Worm (Caenorhabditis elegans) whole organism, L2 larva: ENCODE measurements around the gene C14B1.2.

Experiments
- aly-2 ChIP-seq: fragments of 150-350 bp; optimal IDR thresholded peaks from 2 replicates; lab custom pipeline; 2014; ENCODE audit warnings: missing biosample characterization, missing genetic modification characterization
- ama-1 ChIP-seq: fragments of 150-350 bp; optimal IDR thresholded peaks from 2 replicates; lab custom pipeline; 2018; ENCODE audit warnings: inconsistent platforms
- blmp-1 ChIP-seq: sonication (generic microtip); optimal IDR thresholded peaks from 2 replicates; lab custom pipeline; 2017; ENCODE audit warnings: missing genetic modification characterization, mild to moderate bottlenecking, missing compliant biosample characterization, antibody characterized with exemption, moderate library complexity; ENCODE audit not compliant: insufficient read depth
- crh-2 ChIP-seq: sonication (generic microtip); optimal IDR thresholded peaks from 2 replicates; lab custom pipeline; 2017; ENCODE audit warnings: missing biosample characterization, missing genetic modification characterization
- elt-3 ChIP-seq: sonication (generic microtip); optimal IDR thresholded peaks from 2 replicates; lab custom pipeline; 2017; ENCODE audit warnings: missing biosample characterization, missing genetic modification characterization
- fos-1 ChIP-seq: fragments of 150-350 bp; optimal IDR thresholded peaks from 2 replicates; lab custom pipeline; 2014; ENCODE audit warnings: missing biosample characterization, missing genetic modification characterization
- lin-11 ChIP-seq: fragments of 150-350 bp; sonication (generic microtip); optimal IDR thresholded peaks from 2 replicates; lab custom pipeline; 2014; ENCODE audit warnings: missing biosample characterization, missing genetic modification characterization, inconsistent platforms, mixed read lengths
- lin-39 ChIP-seq: fragments of 150-350 bp; optimal IDR thresholded peaks from 2 replicates; lab custom pipeline; 2014; ENCODE audit warnings: missing biosample characterization, missing genetic modification reagents, missing genetic modification characterization
- mab-5 ChIP-seq: fragments of 150-350 bp; optimal IDR thresholded peaks from 2 replicates; lab custom pipeline; 2014; ENCODE audit warnings: missing biosample characterization, missing genetic modification characterization
- nhr-11 ChIP-seq: fragments of 150-350 bp; optimal IDR thresholded peaks from 2 replicates; lab custom pipeline; 2014; ENCODE audit warnings: missing biosample characterization, missing genetic modification characterization
- skn-1 ChIP-seq: sonication (generic microtip); optimal IDR thresholded peaks from 2 replicates; lab custom pipeline; 2017; ENCODE audit warnings: missing biosample characterization, missing genetic modification characterization
- snpc-4 ChIP-seq: fragments of 150-350 bp; optimal IDR thresholded peaks from 2 replicates; lab custom pipeline; 2014; ENCODE audit warnings: missing biosample characterization, missing genetic modification characterization
- ztf-4 ChIP-seq: fragments of 150-350 bp; optimal IDR thresholded peaks from 2 replicates; lab custom pipeline; 2014; ENCODE audit warnings: missing biosample characterization, missing genetic modification characterization

- no peak for TF ChIP-seq fos-1 (tag; lab: Kevin White, UChicago)
- TF ChIP-seq ztf-4 (tag; lab: Kevin White, UChicago) = no peak
- no peak for TF ChIP-seq lin-11 (tag; lab: Kevin White, UChicago)
- peak; percentile 80 for TF ChIP-seq ama-1
- TF ChIP-seq blmp-1 = no peak
- TF ChIP-seq mab-5 (tag; lab: Kevin White, UChicago) = no peak
- TF ChIP-seq crh-2 = no peak
- no peak for TF ChIP-seq nhr-11 (tag; lab: Kevin White, UChicago)
- TF ChIP-seq elt-3 (tag; lab: Kevin White, UChicago) = no peak
- no peak for TF ChIP-seq snpc-4 (tag; lab: Kevin White, UChicago)
- TF ChIP-seq lin-39 (tag; lab: Kevin White, UChicago) = no peak
- no peak for TF ChIP-seq skn-1 (tag; lab: Kevin White, UChicago)
- no peak for TF ChIP-seq aly-2 (tag; lab: Kevin White, UChicago)
Measured at ce11 chrIII:3735509-3736255, 33.6 kb downstream of the C14B1.2 start.
